Worm (Caenorhabditis elegans) whole organism, L4/young adult: ENCODE measurements around the gene F11G11.5.

Experiments used
- dao-5 ChIP-seq: sonication (generic microtip); optimal IDR thresholded peaks from 2 replicates; lab custom pipeline; 2016; ENCODE audit warnings: missing genotype, missing genetic modification characterization, moderate library complexity, missing compliant biosample characterization
- him-1 ChIP-seq: sonication (generic microtip); optimal IDR thresholded peaks from 2 replicates; lab custom pipeline; 2016; ENCODE audit warnings: missing genotype, missing genetic modification reagents, missing genetic modification characterization, missing compliant biosample characterization

ce11 chrII:4811986-4812385 lies 45.7 kb upstream of the F11G11.5 start, which contains the start of gene rig-6:
- no peak for TF ChIP-seq him-1 (tag; lab: Kevin White, UChicago)
- TF ChIP-seq dao-5 (tag; lab: Kevin White, UChicago): no peak
